Worm (Caenorhabditis elegans) whole organism, young adult: ENCODE results near the gene pap-2.

ENCODE experiments used
- C06A6.2 ChIP-seq: fragments of 200-800 bp; sonication (Bioruptor generic); conservative IDR thresholded peaks from 2 replicates; pipeline ENCODE4 v1.3.6; 2022; ENCODE audit warnings: missing genetic modification characterization, missing compliant biosample characterization
- F23B12.7 ChIP-seq: sonication (generic microtip); optimal IDR thresholded peaks from 2 replicates; lab custom pipeline; 2017; ENCODE audit warnings: missing genetic modification characterization, mild to moderate bottlenecking, missing compliant biosample characterization, antibody characterized with exemption, moderate library complexity; ENCODE audit not compliant: insufficient read depth
- F49E8.2 ChIP-seq: sonication (generic microtip); optimal IDR thresholded peaks from 3 replicates; lab custom pipeline; 2017; ENCODE audit warnings: missing genetic modification characterization, mild to moderate bottlenecking, missing compliant biosample characterization, antibody characterized with exemption, moderate library complexity; ENCODE audit not compliant: insufficient read depth
- T26A5.8 ChIP-seq: sonication (generic microtip); optimal IDR thresholded peaks from 2 replicates; lab custom pipeline; 2016; ENCODE audit warnings: missing genetic modification characterization, missing compliant biosample characterization
- hlh-12 ChIP-seq: sonication (generic microtip); optimal IDR thresholded peaks from 2 replicates; lab custom pipeline; 2016; ENCODE audit warnings: missing genetic modification characterization, missing compliant biosample characterization
- hmg-20 ChIP-seq: fragments of 200-800 bp; sonication (Bioruptor generic); IDR thresholded peaks from 2 replicates; pipeline ENCODE4 v1.3.6; 2022; ENCODE audit warnings: missing genetic modification reagents, missing genetic modification characterization, missing compliant biosample characterization
- madf-6 ChIP-seq: fragments of 200-800 bp; sonication (Bioruptor generic); IDR thresholded peaks from 2 replicates; pipeline ENCODE4 v1.3.6; 2022; ENCODE audit warnings: missing genetic modification reagents, missing genetic modification characterization, missing compliant biosample characterization
- nfya-2 ChIP-seq: fragments of 200-800 bp; sonication (Bioruptor generic); IDR thresholded peaks from 2 replicates; pipeline ENCODE4 v1.3.6; 2022; ENCODE audit warnings: missing genetic modification reagents, missing genetic modification characterization, missing compliant biosample characterization
- nfyb-1 ChIP-seq: fragments of 200-800 bp; sonication (Bioruptor generic); IDR thresholded peaks from 2 replicates; pipeline ENCODE4 v1.3.6; 2022; ENCODE audit warnings: missing genetic modification reagents, missing genetic modification characterization, missing compliant biosample characterization
- nhr-27 ChIP-seq: fragments of 200-800 bp; sonication (Bioruptor generic); optimal IDR thresholded peaks from 2 replicates; lab custom pipeline; 2018; ENCODE audit warnings: mild to moderate bottlenecking, missing genetic modification characterization, moderate library complexity, missing compliant biosample characterization
- snpc-1.1 ChIP-seq: sonication (generic microtip); optimal IDR thresholded peaks from 2 replicates; lab custom pipeline; 2017; ENCODE audit warnings: missing genetic modification characterization, mild to moderate bottlenecking, missing compliant biosample characterization, antibody characterized with exemption, moderate library complexity, missing genotype, missing genetic modification reagents; ENCODE audit not compliant: insufficient read depth
- ztf-28 ChIP-seq: fragments of 200-800 bp; sonication (Bioruptor generic); IDR thresholded peaks from 2 replicates; pipeline ENCODE4 v1.3.6; 2022; ENCODE audit warnings: missing genetic modification reagents, missing genetic modification characterization, missing compliant biosample characterization

ce11 chrII:9558906-9559305 lies 50.3 kb downstream of the pap-2 start:
- TF ChIP-seq F23B12.7 (tag; lab: Kevin White, UChicago) (no peak), C06A6.2 (GFP tag; lab: Robert Waterston, UW) (no peak), nhr-27 (tag; lab: Kevin White, UChicago) (no peak), hmg-20 (GFP tag; lab: Robert Waterston, UW) (no peak), ztf-28 (GFP tag; lab: Robert Waterston, UW) (no peak), nfya-2 (GFP tag; lab: Robert Waterston, UW) (no peak), madf-6 (no peak), nfyb-1 (GFP tag; lab: Robert Waterston, UW) (no peak), F49E8.2 (tag; lab: Kevin White, UChicago) (no peak), T26A5.8 (tag; lab: Kevin White, UChicago) (no peak), snpc-1.1 (tag; lab: Kevin White, UChicago) (no peak), hlh-12 (tag; lab: Kevin White, UChicago) (no peak)
